Fruit fly (Drosophila melanogaster) whole organism, adult: Measurements from ENCODE around the gene RluA-2.

Experiments
- CG11617 ChIP-seq: fragments of 200-800 bp; sonication (Bioruptor generic); optimal IDR thresholded peaks from 2 replicates; lab custom pipeline; 2017; ENCODE audit warnings: mild to moderate bottlenecking, missing biosample characterization, missing genetic modification reagents, missing genetic modification characterization
- CG12768 ChIP-seq: fragments of 200-800 bp; sonication (Bioruptor generic); optimal IDR thresholded peaks from 2 replicates; lab custom pipeline; 2017; ENCODE audit warnings: missing biosample characterization, missing genetic modification characterization, mild to moderate bottlenecking, moderate library complexity, missing genetic modification reagents
- CG1620 ChIP-seq: fragments of 200-800 bp; sonication (Bioruptor generic); optimal IDR thresholded peaks from 2 replicates; lab custom pipeline; 2016; ENCODE audit warnings: missing biosample characterization, missing genetic modification characterization
- CG33017 ChIP-seq: fragments of 200-800 bp; sonication (Bioruptor generic); optimal IDR thresholded peaks from 2 replicates; lab custom pipeline; 2018; ENCODE audit warnings: missing biosample characterization, mild to moderate bottlenecking, missing genetic modification characterization, moderate library complexity
- CG5204 ChIP-seq: fragments of 200-800 bp; sonication (Bioruptor generic); optimal IDR thresholded peaks from 2 replicates; lab custom pipeline; 2016; ENCODE audit warnings: missing biosample characterization, missing genetic modification characterization
- CG7101 ChIP-seq: fragments of 200-800 bp; sonication (Bioruptor generic); optimal IDR thresholded peaks from 2 replicates; lab custom pipeline; 2018; ENCODE audit warnings: missing biosample characterization, mild to moderate bottlenecking, missing genetic modification characterization, moderate library complexity
- Hr96 ChIP-seq: fragments of 200-800 bp; sonication (Bioruptor generic); optimal IDR thresholded peaks from 2 replicates; lab custom pipeline; 2016; ENCODE audit warnings: missing biosample characterization, missing genetic modification characterization
- cnc ChIP-seq, 2 experiments: fragments of >200 bp; optimal IDR thresholded peaks; 2 replicates each; lab custom pipeline; 2017
- kay ChIP-seq: fragments of 200-800 bp; sonication (Bioruptor generic); peaks from one replicate; lab custom pipeline; 2016; ENCODE audit warnings: missing biosample characterization, missing genetic modification characterization, borderline replicate concordance
- toe ChIP-seq: fragments of 200-800 bp; sonication (Bioruptor generic); optimal IDR thresholded peaks from 2 replicates; lab custom pipeline; 2016; ENCODE audit warnings: missing biosample characterization, missing genetic modification characterization

DNA sequence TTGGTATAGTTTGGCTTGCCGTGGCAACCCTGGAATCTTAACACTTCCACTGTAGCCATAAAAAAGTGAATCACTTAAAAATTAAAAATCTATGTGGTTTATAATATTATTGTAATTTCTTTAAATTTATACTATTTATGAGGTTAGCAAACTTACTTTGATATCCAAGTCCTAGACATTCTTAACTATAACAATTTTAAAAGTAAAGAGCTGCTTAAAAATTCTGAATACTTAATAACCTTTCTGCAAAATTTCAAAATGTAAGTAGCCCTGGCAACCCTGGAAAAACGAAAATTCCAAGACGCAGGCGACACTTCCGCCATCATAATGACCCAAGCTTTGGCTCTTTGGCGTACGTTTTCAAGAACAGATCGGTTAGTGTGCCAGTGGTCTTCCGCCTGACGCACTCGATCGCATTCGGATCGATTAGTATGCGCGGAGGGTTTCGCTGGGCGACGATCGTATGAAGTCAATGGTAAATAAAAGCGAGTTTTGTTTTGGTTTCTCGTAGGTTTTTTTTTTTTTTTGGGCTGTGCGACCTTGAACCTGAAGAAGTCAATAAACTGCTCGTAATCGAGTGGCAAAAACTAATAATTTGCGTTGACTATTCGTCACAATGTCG is 38.8 kb downstream of the RluA-2 start:
- no peak for TF ChIP-seq cnc (optimal IDR thresholded peaks at IDR 0.05; lab: Kevin White, UChicago)
- TF ChIP-seq Hr96 = no peak
- no peak for TF ChIP-seq CG5204 (GFP tag; lab: Kevin White, UChicago)
- TF ChIP-seq CG7101 (tag; lab: Kevin White, UChicago) = no peak
- no peak for TF ChIP-seq CG1620 (GFP tag; lab: Kevin White, UChicago)
- TF ChIP-seq kay (GFP tag; lab: Kevin White, UChicago) = peak; percentile 90
- TF ChIP-seq CG11617 (GFP tag; lab: Kevin White, UChicago) = no peak
- no peak for TF ChIP-seq CG33017 (tag; lab: Kevin White, UChicago)
- no peak for TF ChIP-seq toe (GFP tag; lab: Kevin White, UChicago)
- TF ChIP-seq CG12768 = no peak
